Worm (Caenorhabditis elegans): ENCODE measurements around the gene dhhc-13.

Gene dhhc-13

ce11 chrIV:5924241-5924640 lies 7.1 kb downstream of the dhhc-13 start:
- no peak for TF ChIP-seq lin-13 (tag; optimal IDR thresholded peaks at IDR 0.05)
- no peak for TF ChIP-seq lsy-2 (tag; optimal IDR thresholded peaks at IDR 0.05)
- TF ChIP-seq ztf-11 (tag; optimal IDR thresholded peaks at IDR 0.05): no peak
- TF ChIP-seq tbx-8 (GFP tag; optimal IDR thresholded peaks at IDR 0.05): no peak
- peak; percentile 13 for TF ChIP-seq elt-1 (tag; optimal IDR thresholded peaks at IDR 0.05; ENCODE audit: borderline replicate concordance, insufficient read depth)
- no peak for TF ChIP-seq snpc-4 (tag; optimal IDR thresholded peaks at IDR 0.05)

- TF ChIP-seq ceh-43 (GFP tag; optimal IDR thresholded peaks at IDR 0.05) (peak; percentile 69), cnd-1 (tag; optimal IDR thresholded peaks at IDR 0.05) (peak; percentile 69), hlh-1 (tag; optimal IDR thresholded peaks at IDR 0.05) (no peak), blmp-1 (tag; optimal IDR thresholded peaks at IDR 0.05) (peak; percentile 62), ces-1 (GFP tag; optimal IDR thresholded peaks at IDR 0.05) (peak; percentile 82), sptf-1 (tag; optimal IDR thresholded peaks at IDR 0.05) (peak; percentile 88)
These were observed 9.5 kb downstream of the dhhc-13 start for ce11 chrIV:5926643-5927042.

ce11 chrIV:5927805-5928204 lies 10.7 kb downstream of the dhhc-13 start:
- TF ChIP-seq ces-1 (GFP tag; optimal IDR thresholded peaks at IDR 0.05) (peak; percentile 95), mep-1 (tag; optimal IDR thresholded peaks at IDR 0.05) (no peak)

ce11 chrIV:5928957-5929356 lies 11.8 kb downstream of the dhhc-13 start:
- peak; percentile 58 for TF ChIP-seq lin-32 (GFP tag; optimal IDR thresholded peaks at IDR 0.05)
- no peak for TF ChIP-seq nhr-76 (tag; optimal IDR thresholded peaks at IDR 0.05)
- TF ChIP-seq hlh-1 (tag; optimal IDR thresholded peaks at IDR 0.05): no peak

DNA sequence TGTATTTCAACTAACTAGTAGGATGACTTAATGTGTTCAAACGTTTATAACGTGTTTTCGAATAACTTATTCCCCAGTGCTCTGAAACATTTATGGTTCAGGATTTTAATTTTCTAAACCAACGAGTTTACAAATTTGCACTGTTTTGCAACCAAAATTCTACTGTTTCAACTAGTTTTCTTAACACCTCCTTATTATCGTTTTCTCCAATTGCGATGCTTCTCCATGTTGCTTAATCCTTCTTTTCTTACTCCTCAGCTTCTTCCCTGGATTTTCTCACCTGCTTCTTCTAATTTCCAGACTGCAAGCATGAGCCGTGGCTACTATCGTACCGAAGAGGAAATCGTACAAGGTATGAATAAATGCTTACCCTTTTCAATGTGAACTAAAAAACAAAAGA lies 13.2 kb downstream of the dhhc-13 start, which contains the start of gene lin-33:
Gene lin-33 (plus strand): TSS at position 301 of the 400 bp plus-strand sequence.
- TF ChIP-seq ham-2 (GFP tag; optimal IDR thresholded peaks at IDR 0.05) (no peak), sem-2 (GFP tag; optimal IDR thresholded peaks at IDR 0.05) (no peak), snpc-4 (tag; optimal IDR thresholded peaks at IDR 0.05) (no peak), lin-13 (tag; optimal IDR thresholded peaks at IDR 0.05) (no peak), ceh-83 (GFP tag; optimal IDR thresholded peaks at IDR 0.05) (no peak), tbx-8 (GFP tag; optimal IDR thresholded peaks at IDR 0.05) (no peak), M03D4.4 (tag; optimal IDR thresholded peaks at IDR 0.05) (no peak), elt-1 (tag; optimal IDR thresholded peaks at IDR 0.05; ENCODE audit: borderline replicate concordance, insufficient read depth) (no peak), nhr-2 (tag; optimal IDR thresholded peaks at IDR 0.05) (no peak), ztf-11 (tag; optimal IDR thresholded peaks at IDR 0.05) (no peak), nhr-76 (tag; optimal IDR thresholded peaks at IDR 0.05) (no peak), pha-4 (tag; optimal IDR thresholded peaks at IDR 0.05) (no peak), unc-120 (tag; optimal IDR thresholded peaks at IDR 0.05; ENCODE audit: poor library complexity, severe bottlenecking) (no peak), sptf-1 (tag; optimal IDR thresholded peaks at IDR 0.05) (no peak), drap-1 (GFP tag; optimal IDR thresholded peaks at IDR 0.05) (no peak)

- TF ChIP-seq mab-5 (tag; optimal IDR thresholded peaks at IDR 0.05) (no peak), ceh-43 (GFP tag; optimal IDR thresholded peaks at IDR 0.05) (no peak), drap-1 (GFP tag; optimal IDR thresholded peaks at IDR 0.05) (no peak), ceh-39 (tag; optimal IDR thresholded peaks at IDR 0.05) (no peak), elt-3 (tag; optimal IDR thresholded peaks at IDR 0.05) (no peak), bed-3 (GFP tag; optimal IDR thresholded peaks at IDR 0.05) (no peak), nhr-237 (tag; optimal IDR thresholded peaks at IDR 0.05) (no peak), M03D4.4 (tag; optimal IDR thresholded peaks at IDR 0.05) (no peak), unc-62 (GFP tag; optimal IDR thresholded peaks at IDR 0.05) (no peak), tbx-8 (GFP tag; optimal IDR thresholded peaks at IDR 0.05) (no peak), lin-32 (GFP tag; optimal IDR thresholded peaks at IDR 0.05) (no peak), sem-2 (GFP tag; optimal IDR thresholded peaks at IDR 0.05) (no peak), blmp-1 (tag; optimal IDR thresholded peaks at IDR 0.05) (no peak), nhr-28 (tag; optimal IDR thresholded peaks at IDR 0.05) (no peak), hlh-1 (tag; optimal IDR thresholded peaks at IDR 0.05) (no peak), unc-39 (tag; optimal IDR thresholded peaks at IDR 0.05) (no peak)
These were observed 16.9 kb downstream of the dhhc-13 start, which contains the start of gene H32C10.1 for ce11 chrIV:5934046-5934445. TSS of gene H32C10.1 (plus strand) at chrIV:5934346.
